Worm (Caenorhabditis elegans) whole organism, mixed stage, embryonic: ENCODE measurements around the gene srxa-1.
A peak's percentile ranks its signal among the peaks of the same experiment; 100 is the strongest.

ENCODE experiments used
- M03D4.4 ChIP-seq: sonication (generic microtip); optimal IDR thresholded peaks from 2 replicates; lab custom pipeline; 2017; ENCODE audit warnings: mild to moderate bottlenecking, missing genetic modification characterization, missing compliant biosample characterization
- bed-3 ChIP-seq: fragments of 200-800 bp; sonication (Bioruptor generic); optimal IDR thresholded peaks from 3 replicates; lab custom pipeline; 2018; ENCODE audit warnings: mild to moderate bottlenecking, missing genetic modification characterization, moderate library complexity, missing compliant biosample characterization
- ceh-39 ChIP-seq: fragments of 150-350 bp; optimal IDR thresholded peaks from 2 replicates; lab custom pipeline; 2014; ENCODE audit warnings: missing biosample characterization, missing genetic modification characterization
- ceh-43 ChIP-seq: fragments of 200-800 bp; sonication (Bioruptor generic); optimal IDR thresholded peaks from 2 replicates; lab custom pipeline; 2018; ENCODE audit warnings: mild to moderate bottlenecking, missing genetic modification characterization, moderate library complexity, missing compliant biosample characterization
- ceh-83 ChIP-seq: fragments of 200-800 bp; sonication (Bioruptor generic); optimal IDR thresholded peaks from 2 replicates; lab custom pipeline; 2018; ENCODE audit warnings: mild to moderate bottlenecking, missing genetic modification characterization, missing compliant biosample characterization
- ces-1 ChIP-seq: fragments of 150-350 bp; optimal IDR thresholded peaks from 2 replicates; lab custom pipeline; 2014; ENCODE audit warnings: missing biosample characterization, missing genetic modification reagents, missing genetic modification characterization
- cnd-1 ChIP-seq: fragments of 200-800 bp; sonication (Bioruptor generic); optimal IDR thresholded peaks from 2 replicates; lab custom pipeline; 2018; ENCODE audit warnings: mild to moderate bottlenecking, missing genetic modification characterization, missing compliant biosample characterization
- drap-1 ChIP-seq: fragments of 200-800 bp; sonication (Bioruptor generic); optimal IDR thresholded peaks from 3 replicates; lab custom pipeline; 2018; ENCODE audit warnings: mild to moderate bottlenecking, missing genetic modification characterization, missing compliant biosample characterization
- elt-1 ChIP-seq: sonication (generic microtip); optimal IDR thresholded peaks from 2 replicates; lab custom pipeline; 2017; ENCODE audit warnings: missing genetic modification characterization, mild to moderate bottlenecking, missing compliant biosample characterization, antibody characterized with exemption, moderate library complexity, borderline replicate concordance; ENCODE audit not compliant: insufficient read depth
- elt-3 ChIP-seq: fragments of 150-350 bp; optimal IDR thresholded peaks from 2 replicates; lab custom pipeline; 2014; ENCODE audit warnings: missing biosample characterization, missing genetic modification characterization
- flh-1 ChIP-seq: fragments of 200-800 bp; sonication (Bioruptor generic); optimal IDR thresholded peaks from 2 replicates; lab custom pipeline; 2018; ENCODE audit warnings: mild to moderate bottlenecking, missing genetic modification characterization, moderate library complexity, missing compliant biosample characterization
- ham-2 ChIP-seq: fragments of 200-800 bp; sonication (Bioruptor generic); optimal IDR thresholded peaks from 2 replicates; lab custom pipeline; 2018; ENCODE audit warnings: mild to moderate bottlenecking, missing genetic modification characterization, missing compliant biosample characterization
- hlh-1 ChIP-seq: fragments of 150-350 bp; optimal IDR thresholded peaks from 2 replicates; lab custom pipeline; 2014; ENCODE audit warnings: missing biosample characterization, missing genetic modification reagents, missing genetic modification characterization
- lin-13 ChIP-seq: fragments of 150-350 bp; optimal IDR thresholded peaks from 2 replicates; lab custom pipeline; 2014; ENCODE audit warnings: missing biosample characterization, missing genetic modification characterization
- lin-32 ChIP-seq: fragments of 200-800 bp; sonication (Bioruptor generic); optimal IDR thresholded peaks from 2 replicates; lab custom pipeline; 2018; ENCODE audit warnings: mild to moderate bottlenecking, missing genetic modification characterization, missing compliant biosample characterization
- mab-5 ChIP-seq: fragments of 150-350 bp; optimal IDR thresholded peaks from 2 replicates; lab custom pipeline; 2014; ENCODE audit warnings: missing biosample characterization, missing genetic modification characterization
- mep-1 ChIP-seq: fragments of 150-350 bp; optimal IDR thresholded peaks from 2 replicates; lab custom pipeline; 2017; ENCODE audit warnings: missing biosample characterization, missing genetic modification reagents, missing genetic modification characterization, inconsistent platforms
- mls-2 ChIP-seq: sonication (generic microtip); optimal IDR thresholded peaks from 2 replicates; lab custom pipeline; 2016; ENCODE audit warnings: mild to moderate bottlenecking, missing genetic modification characterization, moderate library complexity, missing compliant biosample characterization
- nhr-12 ChIP-seq: fragments of 150-350 bp; optimal IDR thresholded peaks from 2 replicates; lab custom pipeline; 2014; ENCODE audit warnings: missing biosample characterization, missing genetic modification characterization
- nhr-2 ChIP-seq: fragments of 150-350 bp; optimal IDR thresholded peaks from 2 replicates; lab custom pipeline; 2014; ENCODE audit warnings: missing biosample characterization, missing genetic modification characterization
- nhr-237 ChIP-seq: fragments of 150-350 bp; optimal IDR thresholded peaks from 2 replicates; lab custom pipeline; 2014; ENCODE audit warnings: missing biosample characterization, missing genetic modification characterization
- nhr-28 ChIP-seq: fragments of 150-350 bp; optimal IDR thresholded peaks from 2 replicates; lab custom pipeline; 2014; ENCODE audit warnings: missing biosample characterization, missing genetic modification characterization
- nhr-76 ChIP-seq: sonication (generic microtip); optimal IDR thresholded peaks from 2 replicates; lab custom pipeline; 2017; ENCODE audit warnings: missing biosample characterization, missing genetic modification characterization
- pha-4 ChIP-seq: fragments of 150-350 bp; optimal IDR thresholded peaks from 2 replicates; lab custom pipeline; 2018; ENCODE audit warnings: missing biosample characterization, missing genetic modification reagents, missing genetic modification characterization
- sem-2 ChIP-seq: fragments of 200-800 bp; sonication (Bioruptor generic); optimal IDR thresholded peaks from 2 replicates; lab custom pipeline; 2018; ENCODE audit warnings: mild to moderate bottlenecking, missing genetic modification characterization, missing compliant biosample characterization
- tbx-8 ChIP-seq: fragments of 200-800 bp; sonication (Bioruptor generic); optimal IDR thresholded peaks from 2 replicates; lab custom pipeline; 2018; ENCODE audit warnings: mild to moderate bottlenecking, missing genetic modification characterization, moderate library complexity, missing compliant biosample characterization
- unc-120 ChIP-seq: sonication (generic microtip); optimal IDR thresholded peaks from 2 replicates; lab custom pipeline; 2017; ENCODE audit warnings: missing genetic modification characterization, missing compliant biosample characterization; ENCODE audit not compliant: poor library complexity, severe bottlenecking
- unc-39 ChIP-seq: fragments of 150-350 bp; optimal IDR thresholded peaks from 2 replicates; lab custom pipeline; 2014; ENCODE audit warnings: missing biosample characterization, missing genetic modification characterization
- unc-62 ChIP-seq: fragments of 150-350 bp; optimal IDR thresholded peaks from 2 replicates; lab custom pipeline; 2014; ENCODE audit warnings: missing biosample characterization, missing genetic modification reagents, missing genetic modification characterization
- zip-8 ChIP-seq: fragments of 150-350 bp; optimal IDR thresholded peaks from 2 replicates; lab custom pipeline; 2014; ENCODE audit warnings: missing biosample characterization, missing genetic modification characterization
- ztf-11 ChIP-seq: fragments of 150-350 bp; optimal IDR thresholded peaks from 2 replicates; lab custom pipeline; 2014; ENCODE audit warnings: missing biosample characterization, missing genetic modification characterization

The srxa-1 gene

DNA sequence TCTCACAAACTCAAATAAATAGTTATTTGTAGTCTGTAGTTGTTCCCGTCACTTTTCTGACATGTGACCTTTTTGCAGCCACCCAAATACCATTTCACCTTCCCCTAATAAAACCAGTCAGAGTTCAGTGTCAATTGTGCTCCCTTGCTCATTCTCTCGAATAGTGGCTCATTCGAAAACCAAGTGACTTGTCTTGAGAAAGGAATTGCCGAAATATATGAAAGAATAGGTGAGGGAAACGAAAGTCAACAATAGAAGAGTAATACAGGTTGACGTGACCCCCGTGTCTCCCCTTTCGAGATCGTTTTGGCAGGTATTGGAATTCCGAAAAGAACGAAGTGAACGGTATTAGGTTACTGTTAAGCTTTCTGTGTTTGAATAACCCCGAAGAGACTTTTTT is 31.3 kb downstream of the srxa-1 start:
- no peak for TF ChIP-seq zip-8
- no peak for TF ChIP-seq ceh-83
- TF ChIP-seq ces-1 (GFP tag; lab: Kevin White, UChicago) = no peak
- no peak for TF ChIP-seq bed-3 (GFP tag; lab: Kevin White, UChicago)
- no peak for TF ChIP-seq ztf-11 (tag; lab: Kevin White, UChicago)
- TF ChIP-seq sem-2 (GFP tag; lab: Kevin White, UChicago) = no peak
- no peak for TF ChIP-seq M03D4.4
- no peak for TF ChIP-seq drap-1 (GFP tag; lab: Kevin White, UChicago)
- TF ChIP-seq hlh-1 (tag; lab: Kevin White, UChicago) = no peak
- TF ChIP-seq nhr-2 (tag; lab: Kevin White, UChicago) = no peak
- TF ChIP-seq lin-13 (tag; lab: Kevin White, UChicago) = no peak
- no peak for TF ChIP-seq mep-1
- no peak for TF ChIP-seq ceh-43 (GFP tag; lab: Kevin White, UChicago)
- TF ChIP-seq elt-1 (tag; lab: Kevin White, UChicago) = no peak
- TF ChIP-seq mls-2 (tag; lab: Kevin White, UChicago) = no peak
- no peak for TF ChIP-seq ceh-39 (tag; lab: Kevin White, UChicago)
- no peak for TF ChIP-seq nhr-76 (tag; lab: Kevin White, UChicago)
- TF ChIP-seq unc-39 (tag; lab: Kevin White, UChicago) = no peak

DNA sequence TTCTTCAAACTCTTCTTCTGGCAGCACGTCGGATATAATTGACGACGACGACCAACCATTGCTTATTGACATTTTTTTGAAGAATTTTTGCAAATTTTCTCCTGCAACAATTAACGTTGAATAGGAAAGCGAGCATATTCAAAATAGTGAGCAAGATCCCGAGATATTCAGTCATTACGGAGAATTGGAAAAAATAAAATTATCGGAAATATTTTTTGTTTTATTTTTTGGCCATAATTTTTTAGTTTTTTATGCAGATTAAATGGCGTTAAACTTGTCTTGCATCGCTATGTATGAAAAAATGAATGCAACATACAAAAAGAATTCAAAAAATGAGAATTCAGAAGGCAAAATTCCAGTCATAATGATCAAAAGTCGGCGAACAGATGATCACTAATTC is 38.2 kb downstream of the srxa-1 start, which contains the start of gene elp-1:
TSS of gene elp-1 (minus strand) at position 101 of the 400 bp plus-strand sequence.
- TF ChIP-seq ceh-83 = no peak
- no peak for TF ChIP-seq ceh-39 (tag; lab: Kevin White, UChicago)

DNA sequence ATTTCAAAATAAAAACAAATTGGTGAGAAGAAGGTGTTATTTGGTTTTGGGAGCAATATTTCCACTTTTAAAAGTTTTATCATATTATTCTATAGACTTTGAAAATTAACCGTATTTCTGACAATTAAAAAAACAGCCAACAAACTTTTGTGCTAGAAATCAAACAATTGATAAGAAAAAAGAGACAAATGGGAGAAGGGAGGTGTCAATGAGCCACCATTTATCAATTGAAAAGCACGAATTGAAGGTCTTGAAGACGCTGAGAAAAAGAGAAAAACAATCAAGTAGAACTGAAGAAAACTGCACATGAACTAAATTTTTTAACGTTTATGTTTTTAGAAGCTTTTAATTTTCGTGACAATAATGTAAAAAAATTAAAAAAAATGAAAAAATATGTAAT is 39.0 kb downstream of the srxa-1 start:
- no peak for TF ChIP-seq nhr-237 (tag; lab: Kevin White, UChicago)
- TF ChIP-seq tbx-8 (GFP tag; lab: Kevin White, UChicago) = no peak
- no peak for TF ChIP-seq pha-4 (tag; lab: Kevin White, UChicago)
- no peak for TF ChIP-seq cnd-1 (tag; lab: Kevin White, UChicago)
- TF ChIP-seq mep-1 = no peak
- TF ChIP-seq drap-1 (GFP tag; lab: Kevin White, UChicago) = no peak
- TF ChIP-seq ceh-43 (GFP tag; lab: Kevin White, UChicago) = no peak
- TF ChIP-seq nhr-28 (tag; lab: Kevin White, UChicago) = no peak
- TF ChIP-seq, all 35 proteins: peak for 0

DNA sequence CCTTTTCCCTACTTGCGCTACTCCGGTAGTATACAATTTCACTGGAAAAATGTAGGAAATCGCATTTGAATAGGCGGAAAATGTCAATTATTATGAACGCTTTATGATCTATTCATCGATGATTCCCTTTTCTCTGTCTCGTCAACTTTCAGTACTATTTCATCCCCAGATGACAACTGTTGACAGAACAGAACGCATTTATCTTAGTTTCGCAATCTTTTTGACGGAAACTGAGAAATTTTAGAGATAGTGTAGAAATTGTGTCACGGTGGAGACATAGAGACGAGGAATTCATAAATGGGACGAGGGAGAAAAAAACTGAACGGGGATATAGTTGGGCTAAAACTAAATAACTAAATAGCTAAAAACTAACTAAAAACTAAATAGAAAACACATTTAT is 39.8 kb downstream of the srxa-1 start:
- TF ChIP-seq nhr-12 (tag; lab: Kevin White, UChicago) = no peak
- TF ChIP-seq unc-120 (tag; lab: Kevin White, UChicago) = peak; percentile 15
- no peak for TF ChIP-seq tbx-8 (GFP tag; lab: Kevin White, UChicago)
- TF ChIP-seq sem-2 (GFP tag; lab: Kevin White, UChicago) = no peak
- peak; percentile 97 for TF ChIP-seq unc-62 (GFP tag; lab: Kevin White, UChicago)
- TF ChIP-seq hlh-1 (tag; lab: Kevin White, UChicago) = peak; percentile 31
- TF ChIP-seq lin-13 (tag; lab: Kevin White, UChicago) = no peak

DNA sequence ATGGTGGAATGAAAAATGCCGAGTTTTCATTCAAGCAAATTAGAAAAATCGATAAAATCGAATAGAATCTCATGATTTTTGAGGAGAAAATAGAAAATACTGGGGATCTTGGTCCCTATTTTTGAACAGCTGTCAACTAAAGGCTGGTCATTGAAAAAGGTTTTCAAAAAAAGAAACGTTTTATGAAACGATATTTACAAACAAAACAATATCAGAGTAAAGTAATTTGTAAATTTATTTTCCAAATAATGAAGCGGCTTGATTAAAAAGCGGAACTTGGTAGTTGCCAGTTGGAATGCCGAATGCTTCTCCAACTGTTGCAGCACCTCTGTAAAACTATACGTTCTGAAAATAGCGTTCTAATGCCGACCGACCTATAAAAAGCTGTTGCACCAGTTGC is 41.8 kb downstream of the srxa-1 start, which contains the start of gene F38A6.5:
TSS of gene F38A6.5 (minus strand) at position 101 of the 400 bp plus-strand sequence.
- TF ChIP-seq ceh-39 (tag; lab: Kevin White, UChicago) (no peak), elt-3 (tag; lab: Kevin White, UChicago) (no peak)

DNA sequence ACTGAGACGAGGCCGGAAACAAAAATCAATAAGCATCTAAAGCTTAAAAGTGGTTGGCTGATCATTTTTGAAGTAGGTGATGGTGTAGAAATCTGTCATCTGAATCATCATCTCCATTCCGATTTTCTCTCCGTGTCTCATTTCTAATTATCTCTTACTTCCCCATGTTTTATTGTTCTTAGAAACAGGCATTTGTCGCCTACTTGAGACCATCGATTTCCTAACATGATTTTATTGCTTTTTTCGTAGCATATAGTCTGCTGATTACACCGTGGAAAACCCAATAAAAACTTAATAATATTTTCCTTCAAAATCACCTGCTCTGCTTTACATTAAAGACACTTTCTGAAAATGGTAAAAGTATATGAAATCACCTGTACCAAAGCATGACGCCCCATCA is 43.4 kb downstream of the srxa-1 start, which contains the start of gene F38A6.4:
TSS of gene F38A6.4 (minus strand) at position 101 of the 400 bp plus-strand sequence.
- TF ChIP-seq elt-1 (tag; lab: Kevin White, UChicago) (no peak), zip-8 (no peak), unc-62 (GFP tag; lab: Kevin White, UChicago) (no peak), unc-39 (tag; lab: Kevin White, UChicago) (no peak)

DNA sequence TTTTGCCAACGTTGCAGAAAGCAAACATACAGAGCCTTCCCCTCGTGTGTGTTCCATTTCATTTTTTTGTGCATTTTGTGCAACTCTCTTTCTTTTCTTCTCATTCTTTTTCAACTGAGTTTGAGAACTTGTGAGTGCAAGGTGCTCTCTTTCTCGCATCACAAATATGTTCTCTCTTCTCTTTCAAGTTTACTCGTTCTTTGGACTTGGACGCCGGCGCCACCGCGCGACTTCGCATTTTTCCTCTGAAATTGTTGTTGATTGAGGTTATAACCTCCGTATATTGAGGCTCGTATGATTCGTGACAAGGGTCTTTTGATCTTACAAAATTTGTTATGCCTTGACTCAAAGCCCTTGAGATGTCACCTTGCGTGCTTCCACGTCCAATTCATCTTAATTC is 44.9 kb downstream of the srxa-1 start:
- TF ChIP-seq mab-5 (tag; lab: Kevin White, UChicago) (no peak), drap-1 (GFP tag; lab: Kevin White, UChicago) (no peak), lin-32 (GFP tag; lab: Kevin White, UChicago) (no peak), pha-4 (tag; lab: Kevin White, UChicago) (no peak), flh-1 (no peak), elt-3 (tag; lab: Kevin White, UChicago) (no peak), ham-2 (GFP tag; lab: Kevin White, UChicago) (no peak), zip-8 (no peak)
